Worm (Caenorhabditis elegans) whole organism, early embryonic: ENCODE results near the gene twk-2.

ENCODE experiments used
- B0310.2 ChIP-seq: sonication (generic microtip); optimal IDR thresholded peaks from 2 replicates; lab custom pipeline; 2016; ENCODE audit warnings: mild to moderate bottlenecking, missing genetic modification characterization, missing compliant biosample characterization
- F13C5.2 ChIP-seq: sonication (generic microtip); optimal IDR thresholded peaks from 2 replicates; lab custom pipeline; 2017; ENCODE audit warnings: mild to moderate bottlenecking, missing genetic modification characterization, inconsistent platforms, missing compliant biosample characterization
- aly-1 ChIP-seq: sonication (generic microtip); optimal IDR thresholded peaks from 2 replicates; lab custom pipeline; 2016; ENCODE audit warnings: missing genetic modification characterization, missing compliant biosample characterization
- ama-1 ChIP-seq: fragments of 150-350 bp; optimal IDR thresholded peaks from 2 replicates; lab custom pipeline; 2014
- ceh-13 ChIP-seq: fragments of 200-800 bp; sonication (Bioruptor generic); optimal IDR thresholded peaks from 2 replicates; lab custom pipeline; 2018; ENCODE audit warnings: mild to moderate bottlenecking, missing genetic modification characterization, missing compliant biosample characterization
- ceh-36 ChIP-seq: sonication (generic microtip); optimal IDR thresholded peaks from 2 replicates; lab custom pipeline; 2016; ENCODE audit warnings: missing genetic modification characterization, inconsistent platforms, missing compliant biosample characterization
- ets-7 ChIP-seq: sonication (generic microtip); optimal IDR thresholded peaks from 2 replicates; lab custom pipeline; 2016; ENCODE audit warnings: missing genotype, missing genetic modification characterization, missing compliant biosample characterization
- flt-1 ChIP-seq: fragments of 200-800 bp; sonication (Bioruptor generic); IDR thresholded peaks from 2 replicates; pipeline ENCODE4 v1.3.6; 2022; ENCODE audit warnings: missing genetic modification characterization, missing compliant biosample characterization
- hmbx-1 ChIP-seq: sonication (generic microtip); optimal IDR thresholded peaks from 2 replicates; lab custom pipeline; 2016; ENCODE audit warnings: mild to moderate bottlenecking, missing genetic modification characterization, missing compliant biosample characterization
- hmg-4 ChIP-seq: fragments of 200-800 bp; sonication (Bioruptor generic); optimal IDR thresholded peaks from 2 replicates; lab custom pipeline; 2018; ENCODE audit warnings: mild to moderate bottlenecking, missing genetic modification characterization, missing compliant biosample characterization
- hnd-1 ChIP-seq: sonication (generic microtip); optimal IDR thresholded peaks from 2 replicates; lab custom pipeline; 2016; ENCODE audit warnings: missing genetic modification characterization, missing compliant biosample characterization
- pes-1 ChIP-seq: fragments of 200-800 bp; sonication (Bioruptor generic); IDR thresholded peaks from 2 replicates; pipeline ENCODE4 v1.3.6; 2022; ENCODE audit warnings: missing genetic modification reagents, missing genetic modification characterization, missing compliant biosample characterization
- scrt-1 ChIP-seq: fragments of 200-800 bp; sonication (Bioruptor generic); IDR thresholded peaks from 2 replicates; pipeline ENCODE4 v1.3.6; 2022; ENCODE audit warnings: missing genetic modification characterization, missing compliant biosample characterization
- sea-1 ChIP-seq: fragments of 200-800 bp; sonication (Bioruptor generic); conservative IDR thresholded peaks from 2 replicates; pipeline ENCODE4 v1.3.6; 2022; ENCODE audit warnings: missing genetic modification characterization, missing compliant biosample characterization
- tbx-11 ChIP-seq: fragments of 200-800 bp; sonication (Bioruptor generic); IDR thresholded peaks from 2 replicates; pipeline ENCODE4 v1.3.6; 2022; ENCODE audit warnings: missing genetic modification characterization, missing compliant biosample characterization
- tbx-37 ChIP-seq: fragments of 200-800 bp; sonication (Bioruptor generic); conservative IDR thresholded peaks from 2 replicates; pipeline ENCODE4 v1.3.6; 2022; ENCODE audit warnings: missing genetic modification reagents, missing genetic modification characterization, missing compliant biosample characterization
- tra-4 ChIP-seq: sonication (generic microtip); optimal IDR thresholded peaks from 2 replicates; lab custom pipeline; 2017; ENCODE audit warnings: missing genetic modification characterization, missing compliant biosample characterization

Gene twk-2

ce11 chrII:4433146-4433545, 19.8 kb downstream of the twk-2 start, which contains the start of gene nhr-109:
nhr-109 (plus strand) TSS chrII:4433367.
- TF ChIP-seq ceh-13 (GFP tag; lab: Kevin White, UChicago) = no peak
- TF ChIP-seq B0310.2 (tag; lab: Kevin White, UChicago) = no peak
- TF ChIP-seq tbx-11 (GFP tag; lab: Robert Waterston, UW) = no peak
- TF ChIP-seq F13C5.2 (tag; lab: Kevin White, UChicago) = no peak
- no peak for TF ChIP-seq tra-4 (tag; lab: Kevin White, UChicago)
- no peak for TF ChIP-seq pes-1

- no peak for TF ChIP-seq ets-7 (tag; lab: Kevin White, UChicago)
These were observed 24.8 kb downstream of the twk-2 start for ce11 chrII:4428121-4428520.

- TF ChIP-seq hmg-4 = no peak
- TF ChIP-seq hmbx-1 (tag; lab: Kevin White, UChicago) = no peak
- TF ChIP-seq F13C5.2 (tag; lab: Kevin White, UChicago) = no peak
- no peak for TF ChIP-seq hnd-1 (tag; lab: Kevin White, UChicago)
- TF ChIP-seq flt-1 (GFP tag; lab: Robert Waterston, UW) = no peak
- no peak for TF ChIP-seq sea-1 (GFP tag; lab: Robert Waterston, UW)
- no peak for TF ChIP-seq ama-1 (lab: Kevin White, UChicago)
- no peak for TF ChIP-seq ceh-13 (GFP tag; lab: Kevin White, UChicago)
- no peak for TF ChIP-seq tbx-11 (GFP tag; lab: Robert Waterston, UW)
- TF ChIP-seq tbx-37 (GFP tag; lab: Robert Waterston, UW) = no peak
- TF ChIP-seq scrt-1 = no peak
- no peak for TF ChIP-seq tra-4 (tag; lab: Kevin White, UChicago)
- no peak for TF ChIP-seq ceh-36 (tag; lab: Kevin White, UChicago)
- TF ChIP-seq ets-7 (tag; lab: Kevin White, UChicago) = no peak
- TF ChIP-seq aly-1 (tag; lab: Kevin White, UChicago) = no peak
- no peak for TF ChIP-seq B0310.2 (tag; lab: Kevin White, UChicago)
These were observed 28.1 kb downstream of the twk-2 start, which contains the start of the genes dcaf-13 and toe-1 for ce11 chrII:4424807-4425206. dcaf-13 (minus strand) TSS chrII:4424902. toe-1 (plus strand) TSS chrII:4425167.

ce11 chrII:4419956-4420355, 33.0 kb downstream of the twk-2 start, which contains the start of gene bpnt-1:
bpnt-1 (plus strand) TSS chrII:4420256.
- TF ChIP-seq ets-7 (tag; lab: Kevin White, UChicago) (no peak), scrt-1 (no peak), aly-1 (tag; lab: Kevin White, UChicago) (no peak), tra-4 (tag; lab: Kevin White, UChicago) (no peak), ceh-13 (GFP tag; lab: Kevin White, UChicago) (no peak), ceh-36 (tag; lab: Kevin White, UChicago) (no peak), tbx-37 (GFP tag; lab: Robert Waterston, UW) (no peak), B0310.2 (tag; lab: Kevin White, UChicago) (no peak), sea-1 (GFP tag; lab: Robert Waterston, UW) (no peak)

- TF ChIP-seq sea-1 (GFP tag; lab: Robert Waterston, UW) = no peak
- TF ChIP-seq tbx-11 (GFP tag; lab: Robert Waterston, UW) = no peak
- no peak for TF ChIP-seq pes-1
- no peak for TF ChIP-seq hnd-1 (tag; lab: Kevin White, UChicago)
- no peak for TF ChIP-seq hmbx-1 (tag; lab: Kevin White, UChicago)
- no peak for TF ChIP-seq B0310.2 (tag; lab: Kevin White, UChicago)
- no peak for TF ChIP-seq aly-1 (tag; lab: Kevin White, UChicago)
- TF ChIP-seq ceh-13 (GFP tag; lab: Kevin White, UChicago) = no peak
- no peak for TF ChIP-seq scrt-1
These were observed 35.6 kb downstream of the twk-2 start, which contains the start of gene sod-5 for ce11 chrII:4417333-4417732. sod-5 (plus strand) TSS chrII:4417633.

- no peak for TF ChIP-seq scrt-1
- TF ChIP-seq sea-1 (GFP tag; lab: Robert Waterston, UW) = no peak
- TF ChIP-seq B0310.2 (tag; lab: Kevin White, UChicago) = no peak
- TF ChIP-seq hnd-1 (tag; lab: Kevin White, UChicago) = no peak
- no peak for TF ChIP-seq hmg-4
- no peak for TF ChIP-seq ets-7 (tag; lab: Kevin White, UChicago)
- TF ChIP-seq tbx-37 (GFP tag; lab: Robert Waterston, UW) = no peak
- TF ChIP-seq F13C5.2 (tag; lab: Kevin White, UChicago) = no peak
These were observed 43.3 kb downstream of the twk-2 start for ce11 chrII:4409650-4410049.

ce11 chrII:4405358-4405757, 47.6 kb downstream of the twk-2 start, which contains the start of gene ZK430.5:
ZK430.5 (plus strand) TSS chrII:4405658.
- no peak for TF ChIP-seq tbx-11 (GFP tag; lab: Robert Waterston, UW)
- TF ChIP-seq hmg-4 = no peak
- TF ChIP-seq tbx-37 (GFP tag; lab: Robert Waterston, UW) = no peak
- TF ChIP-seq pes-1 = no peak
- no peak for TF ChIP-seq hnd-1 (tag; lab: Kevin White, UChicago)
- no peak for TF ChIP-seq sea-1 (GFP tag; lab: Robert Waterston, UW)
- TF ChIP-seq ceh-36 (tag; lab: Kevin White, UChicago) = no peak
- no peak for TF ChIP-seq ama-1 (lab: Kevin White, UChicago)
- no peak for TF ChIP-seq hmbx-1 (tag; lab: Kevin White, UChicago)
- TF ChIP-seq B0310.2 (tag; lab: Kevin White, UChicago) = no peak
- TF ChIP-seq ets-7 (tag; lab: Kevin White, UChicago) = no peak
- no peak for TF ChIP-seq flt-1 (GFP tag; lab: Robert Waterston, UW)
- no peak for TF ChIP-seq scrt-1
- TF ChIP-seq ceh-13 (GFP tag; lab: Kevin White, UChicago) = no peak
- no peak for TF ChIP-seq aly-1 (tag; lab: Kevin White, UChicago)
- TF ChIP-seq tra-4 (tag; lab: Kevin White, UChicago) = no peak

- TF ChIP-seq flt-1 (GFP tag; lab: Robert Waterston, UW) = no peak
- no peak for TF ChIP-seq hmg-4
- no peak for TF ChIP-seq tra-4 (tag; lab: Kevin White, UChicago)
- TF ChIP-seq ets-7 (tag; lab: Kevin White, UChicago) = no peak
- no peak for TF ChIP-seq F13C5.2 (tag; lab: Kevin White, UChicago)
These were observed 58.5 kb downstream of the twk-2 start for ce11 chrII:4394438-4394837.
